Fruit fly (Drosophila melanogaster): ENCODE measurements around the gene Cpr62Bc.
A peak's percentile ranks its signal among the peaks of the same experiment; 100 is the strongest.

dm6 chr3L:1808631-1809030, 33.3 kb downstream of the Cpr62Bc start:
- no peak for TF ChIP-seq fd85E (GFP tag; optimal IDR thresholded peaks at IDR 0.05)
- peak; percentile 79 for TF ChIP-seq esn (GFP tag; optimal IDR thresholded peaks at IDR 0.05)
- peak; percentile 84 for TF ChIP-seq fd59A (GFP tag; optimal IDR thresholded peaks at IDR 0.05)
- no peak for TF ChIP-seq CG10669 (GFP tag; optimal IDR thresholded peaks at IDR 0.05)
- no peak for TF ChIP-seq Hr38 (GFP tag; optimal IDR thresholded peaks at IDR 0.05)
- TF ChIP-seq dsx (GFP tag; optimal IDR thresholded peaks at IDR 0.05; ENCODE audit: poor library complexity, severe bottlenecking): peak; percentile 85
- TF ChIP-seq CG6276 (GFP tag; optimal IDR thresholded peaks at IDR 0.05): no peak
- peak; percentile 96 for TF ChIP-seq Eip78C (GFP tag)

All from whole organism, prepupa.